Worm (Caenorhabditis elegans): Measurements from ENCODE around the gene fbxb-97.

DNA sequence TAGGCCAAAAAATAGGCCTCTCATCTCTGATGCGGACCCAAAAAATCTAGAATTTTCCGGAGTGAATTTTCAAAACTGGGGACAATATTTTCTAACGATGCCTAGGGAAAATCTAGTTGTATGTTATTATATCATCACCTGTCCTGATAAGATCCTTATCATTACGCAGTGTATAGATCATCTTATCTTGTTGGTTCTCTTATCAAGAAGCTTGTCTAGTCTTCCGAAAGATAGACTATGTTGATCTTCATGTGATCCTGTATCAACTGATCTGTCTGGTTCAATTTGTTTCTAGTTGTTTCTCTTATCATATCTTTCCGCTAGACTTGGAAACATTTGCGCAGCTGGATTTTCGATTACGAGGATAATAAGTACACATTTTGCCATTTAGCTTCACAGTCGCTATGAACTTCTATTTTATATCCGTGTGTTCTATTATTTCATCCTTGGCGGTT, 2.9 kb upstream of the fbxb-97 start, which contains the start of gene C52E2.3:
- TF ChIP-seq dao-5 (tag; optimal IDR thresholded peaks at IDR 0.05) (no peak), him-1 (tag; optimal IDR thresholded peaks at IDR 0.05) (no peak), W03F9.2 (tag; optimal IDR thresholded peaks at IDR 0.05) (no peak)

Measured in whole organism, L4/young adult.